Worm (Caenorhabditis elegans): Measurements from ENCODE around the gene zig-6.

DNA sequence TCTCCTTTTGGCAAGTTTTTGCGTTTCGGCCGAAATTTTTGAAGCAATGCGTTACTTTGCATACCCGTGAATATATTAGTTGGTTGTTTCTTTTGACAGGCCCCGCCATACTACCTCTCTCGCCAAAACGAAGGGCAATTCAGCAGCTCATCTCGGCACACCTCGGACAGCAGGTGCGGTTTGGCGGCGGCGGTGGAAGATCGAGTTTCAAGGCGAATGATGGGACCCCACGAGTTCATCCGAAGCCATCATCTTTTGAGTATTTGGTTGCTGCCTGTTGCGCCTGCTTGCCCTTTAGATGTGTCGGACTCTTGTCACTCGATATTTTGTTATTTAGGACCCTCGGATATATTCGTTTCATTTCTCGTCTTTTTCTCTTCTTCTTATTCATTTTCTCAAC is 19.4 kb upstream of the zig-6 start:
- no peak for TF ChIP-seq blmp-1 (tag; optimal IDR thresholded peaks at IDR 0.05)
- no peak for TF ChIP-seq C16A3.4 (tag; optimal IDR thresholded peaks at IDR 0.05)
- TF ChIP-seq lin-39 (tag; optimal IDR thresholded peaks at IDR 0.05), result no peak
- no peak for TF ChIP-seq egl-27 (tag; optimal IDR thresholded peaks at IDR 0.05)
- TF ChIP-seq ama-1 (optimal IDR thresholded peaks at IDR 0.05), result no peak

Data from whole organism, L1 larva.